Worm (Caenorhabditis elegans) whole organism, mixed stage, embryonic: ENCODE measurements around the gene agxt-1.

ENCODE experiments used
- M03D4.4 ChIP-seq: sonication (generic microtip); optimal IDR thresholded peaks from 2 replicates; lab custom pipeline; 2017; ENCODE audit warnings: mild to moderate bottlenecking, missing genetic modification characterization, missing compliant biosample characterization
- bed-3 ChIP-seq: fragments of 200-800 bp; sonication (Bioruptor generic); optimal IDR thresholded peaks from 3 replicates; lab custom pipeline; 2018; ENCODE audit warnings: mild to moderate bottlenecking, missing genetic modification characterization, moderate library complexity, missing compliant biosample characterization
- elt-1 ChIP-seq: sonication (generic microtip); optimal IDR thresholded peaks from 2 replicates; lab custom pipeline; 2017; ENCODE audit warnings: missing genetic modification characterization, mild to moderate bottlenecking, missing compliant biosample characterization, antibody characterized with exemption, moderate library complexity, borderline replicate concordance; ENCODE audit not compliant: insufficient read depth
- elt-3 ChIP-seq: fragments of 150-350 bp; optimal IDR thresholded peaks from 2 replicates; lab custom pipeline; 2014; ENCODE audit warnings: missing biosample characterization, missing genetic modification characterization
- lin-13 ChIP-seq: fragments of 150-350 bp; optimal IDR thresholded peaks from 2 replicates; lab custom pipeline; 2014; ENCODE audit warnings: missing biosample characterization, missing genetic modification characterization
- mep-1 ChIP-seq: fragments of 150-350 bp; optimal IDR thresholded peaks from 2 replicates; lab custom pipeline; 2017; ENCODE audit warnings: missing biosample characterization, missing genetic modification reagents, missing genetic modification characterization, inconsistent platforms
- nhr-12 ChIP-seq: fragments of 150-350 bp; optimal IDR thresholded peaks from 2 replicates; lab custom pipeline; 2014; ENCODE audit warnings: missing biosample characterization, missing genetic modification characterization
- nhr-2 ChIP-seq: fragments of 150-350 bp; optimal IDR thresholded peaks from 2 replicates; lab custom pipeline; 2014; ENCODE audit warnings: missing biosample characterization, missing genetic modification characterization
- nhr-76 ChIP-seq: sonication (generic microtip); optimal IDR thresholded peaks from 2 replicates; lab custom pipeline; 2017; ENCODE audit warnings: missing biosample characterization, missing genetic modification characterization
- sem-2 ChIP-seq: fragments of 200-800 bp; sonication (Bioruptor generic); optimal IDR thresholded peaks from 2 replicates; lab custom pipeline; 2018; ENCODE audit warnings: mild to moderate bottlenecking, missing genetic modification characterization, missing compliant biosample characterization
- snpc-4 ChIP-seq: fragments of 150-350 bp; optimal IDR thresholded peaks from 2 replicates; lab custom pipeline; 2014; ENCODE audit warnings: missing biosample characterization, missing genetic modification characterization

DNA sequence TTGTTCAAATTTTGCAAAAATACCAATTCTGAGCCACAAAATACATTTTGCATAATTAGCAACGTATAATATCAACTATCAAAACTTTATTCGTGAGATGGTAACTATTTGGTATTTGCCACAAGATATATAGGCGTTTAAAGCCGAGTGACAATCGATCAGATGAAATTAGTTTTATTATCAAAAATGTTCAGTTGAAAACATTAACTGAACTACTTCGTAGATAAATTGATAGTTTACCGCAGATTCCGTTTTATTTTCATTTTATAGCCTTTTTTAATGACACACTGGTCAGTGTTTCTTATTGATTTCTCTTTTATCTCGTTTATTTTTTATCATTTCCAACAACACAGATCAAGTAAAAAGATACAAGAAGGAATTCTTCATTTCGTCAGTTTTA lies 28.2 kb upstream of the agxt-1 start:
- TF ChIP-seq sem-2 (GFP tag; lab: Kevin White, UChicago) (no peak), elt-1 (tag; lab: Kevin White, UChicago) (no peak), nhr-76 (no peak), mep-1 (tag; lab: Kevin White, UChicago) (no peak), M03D4.4 (tag; lab: Kevin White, UChicago) (no peak), nhr-12 (tag; lab: Kevin White, UChicago) (no peak), lin-13 (no peak), snpc-4 (tag; lab: Kevin White, UChicago) (no peak), nhr-2 (tag; lab: Kevin White, UChicago) (no peak), elt-3 (tag; lab: Kevin White, UChicago) (no peak), bed-3 (no peak)
